Fruit fly (Drosophila melanogaster) S2 (cell line): ENCODE data around the gene gudu.
A peak's percentile ranks its signal among the peaks of the same experiment; 100 is the strongest.

Source experiments
- CG8478 ChIP-seq: fragments of >200 bp; optimal IDR thresholded peaks from 2 replicates; lab custom pipeline; 2018
- CTCF ChIP-seq, 2 experiments: fragments of >200 bp; optimal IDR thresholded peaks; 2 replicates each; lab custom pipeline; 2018

gudu gene

dm6 chr2L:7401627-7402026 lies 13.3 kb downstream of the gudu start:
- TF ChIP-seq CG8478 (lab: Kevin White, UChicago) (no peak), CTCF (optimal IDR thresholded peaks at IDR 0.05; lab: Kevin White, UChicago) (no peak)

dm6 chr2L:7404923-7405322 lies 16.6 kb downstream of the gudu start, which contains the start of gene CG5177:
CG5177 (plus strand) TSS chr2L:7405227.
- TF ChIP-seq CTCF (optimal IDR thresholded peaks at IDR 0.05; lab: Kevin White, UChicago) = no peak
- no peak for TF ChIP-seq CG8478 (lab: Kevin White, UChicago)

dm6 chr2L:7407638-7408037 lies 19.3 kb downstream of the gudu start:
- no peak for TF ChIP-seq CG8478 (lab: Kevin White, UChicago)
- no peak for TF ChIP-seq CTCF (optimal IDR thresholded peaks at IDR 0.05; lab: Kevin White, UChicago)

- TF ChIP-seq CG8478 (lab: Kevin White, UChicago) = no peak
- no peak for TF ChIP-seq CTCF (optimal IDR thresholded peaks at IDR 0.05; lab: Kevin White, UChicago)
Measured at dm6 chr2L:7409007-7409406, 20.7 kb downstream of the gudu start.

dm6 chr2L:7409602-7410001 lies 21.3 kb downstream of the gudu start, which contains the start of gene CG5181:
CG5181 (minus strand) TSS chr2L:7409809.
- TF ChIP-seq CG8478 (lab: Kevin White, UChicago) = no peak
- TF ChIP-seq CTCF (optimal IDR thresholded peaks at IDR 0.05; lab: Kevin White, UChicago) = no peak

dm6 chr2L:7410609-7411008 lies 22.3 kb downstream of the gudu start, which contains the start of gene CG15818:
CG15818 (plus strand) TSS chr2L:7410909.
- no peak for TF ChIP-seq CG8478 (lab: Kevin White, UChicago)
- no peak for TF ChIP-seq CTCF (optimal IDR thresholded peaks at IDR 0.05; lab: Kevin White, UChicago)

DNA sequence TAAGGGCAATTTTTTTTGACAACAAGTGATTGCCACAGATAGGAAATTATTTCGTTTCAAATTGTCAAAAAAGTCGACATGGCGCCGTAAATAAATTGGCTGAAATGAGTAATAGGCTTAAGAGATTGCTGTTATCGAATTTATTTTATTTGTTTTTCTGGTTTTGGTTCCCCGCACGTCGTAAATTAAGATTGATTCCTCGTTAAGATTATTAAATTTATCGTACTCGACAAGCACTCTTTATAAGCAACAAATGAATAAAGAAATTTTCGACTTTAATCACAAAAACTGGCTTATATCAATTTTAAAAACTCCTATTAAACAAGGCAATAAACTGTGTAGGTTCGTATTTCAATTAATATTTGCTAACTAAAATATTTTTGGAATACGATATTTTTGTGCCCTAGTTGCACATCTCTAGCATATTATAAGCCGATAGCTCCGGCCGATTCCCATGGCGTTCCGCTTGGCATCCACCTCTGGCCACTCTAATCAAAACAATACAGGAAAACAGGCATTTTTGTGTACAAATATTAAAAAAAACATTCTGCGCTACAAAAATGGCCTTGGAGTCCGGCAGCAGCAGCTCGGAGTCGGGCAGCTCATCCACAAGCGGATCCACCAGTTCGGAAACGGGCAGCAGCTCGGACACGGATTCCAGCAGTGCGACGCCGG lies 23.8 kb downstream of the gudu start, which contains the start of gene chm:
chm (plus strand) TSS at position 471 of the 675 bp plus-strand sequence.
- TF ChIP-seq CG8478 (lab: Kevin White, UChicago) = no peak
- TF ChIP-seq CTCF (optimal IDR thresholded peaks at IDR 0.05; lab: Kevin White, UChicago) = peak in 1 of 2 experiments; percentile 36

- TF ChIP-seq CG8478 (lab: Kevin White, UChicago) = no peak
- TF ChIP-seq CTCF (optimal IDR thresholded peaks at IDR 0.05; lab: Kevin White, UChicago) = no peak
Measured at dm6 chr2L:7418148-7418988, 30.1 kb downstream of the gudu start.

DNA sequence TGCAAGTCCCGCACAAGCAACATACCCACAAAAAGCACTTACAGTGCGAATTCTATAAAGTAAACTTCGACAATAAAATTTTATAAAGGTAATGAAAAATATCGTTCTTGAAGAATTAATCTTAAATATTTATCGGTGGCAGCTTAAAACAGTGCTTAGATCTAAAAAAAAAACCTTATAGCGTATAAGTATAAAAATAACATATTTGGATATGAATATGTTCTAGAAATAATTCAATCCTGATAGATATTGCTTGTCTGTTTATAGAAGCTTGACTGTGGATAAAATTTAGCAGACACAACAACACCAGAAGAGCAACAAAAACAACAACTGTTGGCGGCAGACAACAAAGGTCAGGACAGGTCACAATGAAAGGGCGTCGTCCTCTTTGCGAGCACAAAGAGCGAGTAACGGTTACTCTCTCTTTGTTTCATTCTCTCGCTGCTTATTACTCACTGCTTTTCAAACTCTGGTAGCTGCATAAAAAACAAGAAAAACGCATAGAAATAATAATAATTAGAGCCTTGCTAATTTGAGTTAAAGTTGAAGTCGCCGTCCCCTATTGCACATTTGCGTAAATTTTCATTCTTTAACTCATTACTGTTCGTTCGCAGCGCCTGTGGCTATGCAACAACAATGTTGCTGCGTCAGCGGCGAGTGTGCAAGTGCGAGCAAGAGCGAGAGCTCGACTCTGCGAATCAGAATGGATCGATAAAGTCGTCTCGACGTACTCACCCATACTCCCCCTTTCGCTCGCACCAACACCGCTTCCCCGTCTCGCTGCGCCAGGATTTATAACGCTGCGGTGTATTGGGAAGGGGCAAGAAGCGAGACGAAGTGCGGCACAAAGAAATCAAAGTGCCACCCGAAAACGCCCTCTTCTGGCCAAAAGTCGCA lies 31.3 kb downstream of the gudu start:
- TF ChIP-seq CTCF (optimal IDR thresholded peaks at IDR 0.05; lab: Kevin White, UChicago) (peak; percentile 85 to 90), CG8478 (lab: Kevin White, UChicago) (no peak)

- no peak for TF ChIP-seq CTCF (optimal IDR thresholded peaks at IDR 0.05; lab: Kevin White, UChicago)
- no peak for TF ChIP-seq CG8478 (lab: Kevin White, UChicago)
Measured at dm6 chr2L:7420305-7421287, 32.3 kb downstream of the gudu start.

DNA sequence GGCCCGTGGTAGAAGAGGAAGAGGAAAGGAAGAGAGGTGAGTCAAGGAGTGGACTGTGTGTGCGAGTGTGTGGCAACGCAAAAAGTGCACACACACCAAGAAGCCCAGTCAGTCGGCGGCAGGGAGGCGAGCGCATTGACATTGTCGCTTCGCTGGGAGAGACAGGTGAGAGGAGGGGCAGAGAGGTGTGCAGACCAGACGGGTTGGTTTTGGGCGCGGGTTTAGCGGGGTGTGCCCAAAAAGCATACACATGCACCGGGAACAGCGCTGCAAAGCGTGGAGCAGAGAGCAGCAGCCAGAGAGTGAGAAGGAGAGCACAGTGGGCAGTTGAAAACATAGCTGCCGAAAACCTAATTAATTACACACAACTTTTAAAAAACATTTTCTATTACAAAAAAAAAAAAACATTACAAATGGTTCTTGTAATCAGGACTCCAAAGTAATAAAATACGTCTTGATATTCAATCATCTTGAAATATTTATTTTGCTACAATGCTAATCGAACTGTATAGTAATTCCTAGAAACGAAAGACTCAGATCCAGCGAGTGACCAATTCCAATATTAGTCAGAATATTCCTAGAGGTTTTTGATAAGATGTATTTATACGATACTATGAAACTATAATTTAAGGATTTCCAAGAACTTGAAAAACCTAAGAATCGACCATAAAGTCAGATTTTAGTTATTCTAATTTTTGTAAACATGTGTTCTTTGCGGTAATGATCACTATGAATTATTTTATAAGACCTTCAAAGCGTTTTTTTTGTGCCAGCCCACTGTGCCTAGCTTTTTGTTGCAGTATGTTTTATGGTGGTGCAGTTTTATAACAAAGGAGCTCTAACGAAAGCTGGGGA lies 34.3 kb downstream of the gudu start:
- no peak for TF ChIP-seq CG8478 (lab: Kevin White, UChicago)
- no peak for TF ChIP-seq CTCF (optimal IDR thresholded peaks at IDR 0.05; lab: Kevin White, UChicago)

- TF ChIP-seq CTCF (optimal IDR thresholded peaks at IDR 0.05; lab: Kevin White, UChicago) (peak; percentile 78 to 79), CG8478 (lab: Kevin White, UChicago) (no peak)
Measured at dm6 chr2L:7423333-7423895, 35.1 kb downstream of the gudu start.
